Worm (Caenorhabditis elegans) whole organism, late embryonic: Measurements from ENCODE around the gene aff-1.

Experiments
- ahr-1 ChIP-seq: sonication (generic microtip); optimal IDR thresholded peaks from 2 replicates; lab custom pipeline; 2016; ENCODE audit warnings: missing genetic modification characterization, missing compliant biosample characterization
- fkh-10 ChIP-seq: fragments of 150-350 bp; optimal IDR thresholded peaks from 2 replicates; lab custom pipeline; 2014; ENCODE audit warnings: missing biosample characterization, missing genetic modification reagents, missing genetic modification characterization
- pqm-1 ChIP-seq: sonication (generic microtip); optimal IDR thresholded peaks from 2 replicates; lab custom pipeline; 2016; ENCODE audit warnings: missing genetic modification characterization, missing compliant biosample characterization
- ref-2 ChIP-seq: sonication (generic microtip); optimal IDR thresholded peaks from 2 replicates; lab custom pipeline; 2016; ENCODE audit warnings: missing genetic modification characterization, missing compliant biosample characterization
- unc-55 ChIP-seq: sonication (generic microtip); optimal IDR thresholded peaks from 2 replicates; lab custom pipeline; 2017; ENCODE audit warnings: missing biosample characterization, missing genetic modification reagents, missing genetic modification characterization

ce11 chrII:6858201-6858600 lies 5.4 kb downstream of the aff-1 start, which contains the start of gene dnj-5:
- TF ChIP-seq unc-55 (GFP tag; lab: Kevin White, UChicago) (no peak), ref-2 (tag; lab: Kevin White, UChicago) (no peak), ahr-1 (tag; lab: Kevin White, UChicago) (no peak), pqm-1 (no peak), fkh-10 (no peak)
